Worm (Caenorhabditis elegans) whole organism, L4/young adult: ENCODE measurements around the gene bir-1.

Source experiments
- dao-5 ChIP-seq: sonication (generic microtip); optimal IDR thresholded peaks from 2 replicates; lab custom pipeline; 2016; ENCODE audit warnings: missing genotype, missing genetic modification characterization, moderate library complexity, missing compliant biosample characterization
- him-1 ChIP-seq: sonication (generic microtip); optimal IDR thresholded peaks from 2 replicates; lab custom pipeline; 2016; ENCODE audit warnings: missing genotype, missing genetic modification reagents, missing genetic modification characterization, missing compliant biosample characterization

DNA sequence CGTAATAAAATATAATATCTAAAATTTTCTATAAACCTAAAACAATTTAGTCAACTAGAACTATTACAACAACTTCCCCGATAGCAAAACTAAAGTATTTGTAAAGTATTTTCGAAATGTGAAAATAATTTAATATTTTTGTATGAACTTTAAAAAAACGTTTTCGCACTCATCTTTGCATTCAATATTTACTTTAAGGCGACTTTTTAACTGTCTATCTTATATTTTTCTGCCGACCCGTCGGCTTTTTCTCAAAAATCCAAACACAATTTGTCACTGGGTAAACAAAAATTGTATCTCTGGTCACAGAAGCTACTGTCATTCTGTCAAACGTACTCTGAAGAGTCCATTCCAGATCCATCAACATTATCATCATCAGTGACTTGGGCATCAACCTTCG is 39.0 kb upstream of the bir-1 start:
- no peak for TF ChIP-seq him-1
- no peak for TF ChIP-seq dao-5 (tag; lab: Kevin White, UChicago)
